Worm (Caenorhabditis elegans) whole organism, L1 larva: ENCODE data around the gene F54F2.7.

Source experiments
- C04F5.9 ChIP-seq: sonication (generic microtip); optimal IDR thresholded peaks from 2 replicates; lab custom pipeline; 2016; ENCODE audit warnings: missing genetic modification characterization, missing compliant biosample characterization
- F16B12.6 ChIP-seq: fragments of 150-350 bp; optimal IDR thresholded peaks from 2 replicates; lab custom pipeline; 2014; ENCODE audit warnings: missing biosample characterization, missing genetic modification characterization
- Y116A8C.19 ChIP-seq: sonication (generic microtip); optimal IDR thresholded peaks from 2 replicates; lab custom pipeline; 2016; ENCODE audit warnings: missing compliant biosample characterization, missing genetic modification characterization, borderline replicate concordance
- aha-1 ChIP-seq: fragments of 150-350 bp; optimal IDR thresholded peaks from 2 replicates; lab custom pipeline; 2014; ENCODE audit warnings: missing biosample characterization, missing genetic modification characterization
- ceh-63 ChIP-seq: fragments of 200-800 bp; sonication (Bioruptor generic); optimal IDR thresholded peaks from 2 replicates; lab custom pipeline; 2018; ENCODE audit warnings: mild to moderate bottlenecking, missing genetic modification characterization, missing compliant biosample characterization
- ceh-8 ChIP-seq: fragments of 200-800 bp; sonication (Bioruptor generic); optimal IDR thresholded peaks from 2 replicates; lab custom pipeline; 2018; ENCODE audit warnings: mild to moderate bottlenecking, missing genetic modification characterization, moderate library complexity, missing compliant biosample characterization
- ceh-82 ChIP-seq, 3 experiments: fragments of 150-350 bp in 1 of 3; sonication (generic microtip) in 2 of 3; optimal IDR thresholded peaks; 2 replicates each; lab custom pipeline; 2014 to 2017; ENCODE audit warnings: missing biosample characterization in 3 of 3, missing genetic modification characterization in 3 of 3
- ceh-90 ChIP-seq: sonication (generic microtip); optimal IDR thresholded peaks from 2 replicates; lab custom pipeline; 2016; ENCODE audit warnings: missing genetic modification characterization, missing compliant biosample characterization
- ces-1 ChIP-seq: fragments of 150-350 bp; optimal IDR thresholded peaks from 2 replicates; lab custom pipeline; 2014; ENCODE audit warnings: missing biosample characterization, missing genetic modification reagents, missing genetic modification characterization
- efl-1 ChIP-seq, 4 experiments: fragments of 150-350 bp; optimal IDR thresholded peaks in 3 of 4; peaks in 1 of 4; 1 replicate in 1 of 4; 2 replicates in 3 of 4; lab custom pipeline; 2014; ENCODE audit warnings: missing biosample characterization in 2 of 4, missing genetic modification characterization in 2 of 4, missing genetic modification reagents in 2 of 4
- efl-3 ChIP-seq: fragments of 200-800 bp; sonication (Bioruptor generic); optimal IDR thresholded peaks from 2 replicates; lab custom pipeline; 2018; ENCODE audit warnings: mild to moderate bottlenecking, missing genetic modification characterization, missing compliant biosample characterization
- egl-27 ChIP-seq, 2 experiments: fragments of 150-350 bp in 1 of 2; sonication (generic microtip); optimal IDR thresholded peaks; 3 replicates each; lab custom pipeline; 2017 to 2018; ENCODE audit warnings: missing biosample characterization in 2 of 2, missing genetic modification characterization in 2 of 2, missing genetic modification reagents in 2 of 2
- elt-2 ChIP-seq: sonication (generic microtip); optimal IDR thresholded peaks from 2 replicates; lab custom pipeline; 2016; ENCODE audit warnings: missing genetic modification characterization, mild to moderate bottlenecking, inconsistent platforms, missing compliant biosample characterization, missing genetic modification reagents
- elt-3 ChIP-seq, 6 experiments: fragments of 150-350 bp in 1 of 6; sonication (generic microtip); optimal IDR thresholded peaks; 2 replicates each; lab custom pipeline; 2017 to 2018; ENCODE audit warnings: missing biosample characterization in 6 of 6, missing genetic modification characterization in 6 of 6, inconsistent platforms in 1 of 6
- ets-5 ChIP-seq: fragments of 200-800 bp; sonication (Bioruptor generic); IDR thresholded peaks from 2 replicates; pipeline ENCODE4 v1.3.6; 2022; ENCODE audit warnings: missing genetic modification characterization, missing compliant biosample characterization
- fkh-10 ChIP-seq: sonication (generic microtip); optimal IDR thresholded peaks from 2 replicates; lab custom pipeline; 2017; ENCODE audit warnings: missing biosample characterization, missing genetic modification reagents, missing genetic modification characterization
- fkh-4 ChIP-seq: sonication (generic microtip); optimal IDR thresholded peaks from 2 replicates; lab custom pipeline; 2016; ENCODE audit warnings: missing compliant biosample characterization, missing genetic modification characterization, borderline replicate concordance
- fos-1 ChIP-seq: fragments of 150-350 bp; optimal IDR thresholded peaks from 2 replicates; lab custom pipeline; 2014; ENCODE audit warnings: missing biosample characterization, missing genetic modification characterization
- hlh-4 ChIP-seq: sonication (generic microtip); optimal IDR thresholded peaks from 2 replicates; lab custom pipeline; 2016; ENCODE audit warnings: mild to moderate bottlenecking, missing genetic modification characterization, missing compliant biosample characterization
- hpl-2 ChIP-seq: fragments of 150-350 bp; optimal IDR thresholded peaks from 2 replicates; lab custom pipeline; 2014; ENCODE audit warnings: missing biosample characterization, missing genetic modification reagents, missing genetic modification characterization
- irx-1 ChIP-seq: sonication (generic microtip); optimal IDR thresholded peaks from 2 replicates; lab custom pipeline; 2016; ENCODE audit warnings: missing genetic modification characterization, missing compliant biosample characterization
- jun-1 ChIP-seq: fragments of 150-350 bp; optimal IDR thresholded peaks from 2 replicates; lab custom pipeline; 2014; ENCODE audit warnings: missing biosample characterization, missing genetic modification reagents, missing genetic modification characterization
- lin-13 ChIP-seq: fragments of 150-350 bp; optimal IDR thresholded peaks from 2 replicates; lab custom pipeline; 2014; ENCODE audit warnings: missing biosample characterization, missing genetic modification reagents, missing genetic modification characterization
- lin-15B ChIP-seq: fragments of 150-350 bp; sonication (generic microtip); optimal IDR thresholded peaks from 3 replicates; lab custom pipeline; 2014; ENCODE audit warnings: missing biosample characterization, missing genetic modification characterization
- lin-35 ChIP-seq, 2 experiments: fragments of 150-350 bp; optimal IDR thresholded peaks; 2 replicates each; lab custom pipeline; 2014; ENCODE audit warnings: missing biosample characterization in 2 of 2, missing genetic modification characterization in 2 of 2, missing genetic modification reagents in 2 of 2
- lin-39 ChIP-seq: fragments of 150-350 bp; optimal IDR thresholded peaks from 2 replicates; lab custom pipeline; 2014; ENCODE audit warnings: missing biosample characterization, missing genetic modification reagents, missing genetic modification characterization
- lir-3 ChIP-seq: sonication (generic microtip); optimal IDR thresholded peaks from 2 replicates; lab custom pipeline; 2016; ENCODE audit warnings: mild to moderate bottlenecking, missing genetic modification characterization, moderate library complexity, missing compliant biosample characterization; ENCODE audit not compliant: poor library complexity
- mab-9 ChIP-seq: fragments of 200-800 bp; sonication (Bioruptor generic); IDR thresholded peaks from 2 replicates; pipeline ENCODE4 v1.3.6; 2022; ENCODE audit warnings: missing genetic modification reagents, missing genetic modification characterization, missing compliant biosample characterization
- mdl-1 ChIP-seq, 2 experiments: fragments of 150-350 bp; optimal IDR thresholded peaks; 2 replicates each; lab custom pipeline; 2014 to 2017; ENCODE audit warnings: missing biosample characterization in 2 of 2, missing genetic modification characterization in 2 of 2, inconsistent platforms in 1 of 2
- mef-2 ChIP-seq: fragments of 150-350 bp; optimal IDR thresholded peaks from 2 replicates; lab custom pipeline; 2014; ENCODE audit warnings: missing biosample characterization, missing genetic modification characterization
- nhr-20 ChIP-seq: sonication (generic microtip); optimal IDR thresholded peaks from 2 replicates; lab custom pipeline; 2016; ENCODE audit warnings: mild to moderate bottlenecking, missing genetic modification characterization, missing compliant biosample characterization
- nhr-28 ChIP-seq: fragments of 150-350 bp; optimal IDR thresholded peaks from 2 replicates; lab custom pipeline; 2014; ENCODE audit warnings: missing biosample characterization, missing genetic modification characterization
- nhr-71 ChIP-seq: sonication (generic microtip); optimal IDR thresholded peaks from 2 replicates; lab custom pipeline; 2016; ENCODE audit warnings: mild to moderate bottlenecking, missing genetic modification characterization, moderate library complexity, missing compliant biosample characterization
- nhr-77 ChIP-seq: fragments of 150-350 bp; optimal IDR thresholded peaks from 2 replicates; lab custom pipeline; 2014; ENCODE audit warnings: missing biosample characterization, missing genetic modification characterization
- nhr-85 ChIP-seq: sonication (generic microtip); peaks from one replicate; lab custom pipeline; 2016; ENCODE audit warnings: missing genetic modification characterization, inconsistent platforms, missing compliant biosample characterization
- pag-3 ChIP-seq: sonication (generic microtip); optimal IDR thresholded peaks from 2 replicates; lab custom pipeline; 2017; ENCODE audit warnings: missing genetic modification characterization, mild to moderate bottlenecking, missing compliant biosample characterization, antibody characterized with exemption, borderline replicate concordance; ENCODE audit not compliant: insufficient read depth
- pax-3 ChIP-seq: fragments of 200-800 bp; sonication (Bioruptor generic); optimal IDR thresholded peaks from 2 replicates; lab custom pipeline; 2018; ENCODE audit warnings: mild to moderate bottlenecking, missing genetic modification characterization, moderate library complexity, missing compliant biosample characterization
- pqm-1 ChIP-seq: sonication (generic microtip); optimal IDR thresholded peaks from 3 replicates; lab custom pipeline; 2017; ENCODE audit warnings: missing biosample characterization, missing genetic modification characterization
- rnt-1 ChIP-seq: sonication (generic microtip); optimal IDR thresholded peaks from 2 replicates; lab custom pipeline; 2016; ENCODE audit warnings: mild to moderate bottlenecking, missing genetic modification characterization, moderate library complexity, missing compliant biosample characterization
- snu-23 ChIP-seq: sonication (generic microtip); optimal IDR thresholded peaks from 2 replicates; lab custom pipeline; 2016; ENCODE audit warnings: missing genetic modification characterization, missing compliant biosample characterization
- sptf-1 ChIP-seq: fragments of 150-350 bp; optimal IDR thresholded peaks from 2 replicates; lab custom pipeline; 2014; ENCODE audit warnings: missing biosample characterization, missing genetic modification characterization
- sup-37 ChIP-seq: fragments of 200-800 bp; sonication (Bioruptor generic); optimal IDR thresholded peaks from 2 replicates; lab custom pipeline; 2018; ENCODE audit warnings: mild to moderate bottlenecking, missing genetic modification characterization, missing compliant biosample characterization
- swsn-7 ChIP-seq: sonication (generic microtip); optimal IDR thresholded peaks from 2 replicates; lab custom pipeline; 2016; ENCODE audit warnings: missing genetic modification characterization, missing compliant biosample characterization
- tlp-1 ChIP-seq: fragments of 150-350 bp; optimal IDR thresholded peaks from 2 replicates; lab custom pipeline; 2014; ENCODE audit warnings: missing biosample characterization, missing genetic modification characterization
- unc-98 ChIP-seq: fragments of 200-800 bp; sonication (Bioruptor generic); IDR thresholded peaks from 2 replicates; pipeline ENCODE4 v1.3.6; 2022; ENCODE audit warnings: missing genetic modification characterization, missing compliant biosample characterization
- xbp-1 ChIP-seq: sonication (generic microtip); optimal IDR thresholded peaks from 2 replicates; lab custom pipeline; 2016; ENCODE audit warnings: missing genetic modification characterization, missing compliant biosample characterization
- zag-1 ChIP-seq: fragments of 150-350 bp; optimal IDR thresholded peaks from 2 replicates; lab custom pipeline; 2014; ENCODE audit warnings: missing biosample characterization, missing genetic modification characterization
- zip-4 ChIP-seq: fragments of 200-800 bp; sonication (Bioruptor generic); optimal IDR thresholded peaks from 2 replicates; lab custom pipeline; 2018; ENCODE audit warnings: mild to moderate bottlenecking, missing genetic modification characterization, moderate library complexity, missing compliant biosample characterization
- ztf-4 ChIP-seq: fragments of 150-350 bp; optimal IDR thresholded peaks from 2 replicates; lab custom pipeline; 2014; ENCODE audit warnings: missing biosample characterization, missing genetic modification characterization

The F54F2.7 gene

DNA sequence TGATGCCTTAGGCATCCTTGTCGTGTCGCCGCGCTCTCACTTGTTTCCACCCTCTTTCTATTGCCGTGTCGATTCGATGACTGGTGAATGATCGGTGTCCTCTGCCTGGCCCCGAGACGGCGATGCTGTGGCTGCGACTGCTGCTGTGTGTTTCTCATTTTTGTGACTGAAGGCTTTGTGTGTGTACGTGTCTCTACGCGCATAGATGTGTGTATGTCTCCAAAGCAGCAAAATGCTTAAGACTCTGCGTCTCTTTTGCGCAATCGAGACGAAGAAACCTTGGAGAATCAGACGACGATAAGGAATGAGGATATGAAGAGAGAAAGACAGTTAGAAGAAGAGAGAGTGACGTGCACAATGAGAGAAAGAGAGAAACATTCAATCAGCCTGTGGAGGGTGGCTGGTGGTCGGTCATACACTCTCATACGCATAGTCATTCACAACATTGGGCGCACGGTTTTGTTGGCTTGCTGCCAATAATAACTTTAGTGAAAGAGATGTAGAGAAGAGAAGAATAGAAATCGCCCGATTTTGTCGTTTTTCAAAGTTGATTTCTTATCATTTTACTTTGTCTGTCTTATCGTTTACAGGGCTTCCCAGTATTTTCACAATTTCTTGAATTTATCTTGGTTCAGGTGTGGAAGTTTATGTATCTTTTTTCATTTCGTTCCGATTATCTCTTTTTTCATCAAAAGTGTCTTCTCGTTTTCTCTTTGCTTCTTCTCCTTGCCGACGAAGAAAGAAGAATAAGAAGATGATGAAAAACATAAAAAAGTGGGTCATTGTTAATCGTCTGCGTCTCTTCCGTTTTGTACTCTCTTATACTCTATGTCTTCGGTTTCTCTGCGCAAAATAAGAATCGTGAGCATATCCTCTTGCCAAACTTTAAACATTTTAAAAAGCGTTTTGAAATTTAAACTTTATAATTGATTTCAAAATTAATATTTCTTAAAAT, 5.0 kb downstream of the F54F2.7 start (continued):
- peak; percentile 72 to 91 for TF ChIP-seq lin-35 (GFP tag; optimal IDR thresholded peaks at IDR 0.05; lab: Kevin White, UChicago)
- TF ChIP-seq sptf-1 (tag; lab: Kevin White, UChicago): no peak
- TF ChIP-seq fos-1: peak; percentile 95
- TF ChIP-seq Y116A8C.19: no peak
- peak; percentile 87 for TF ChIP-seq sup-37 (GFP tag; lab: Kevin White, UChicago)
- TF ChIP-seq irx-1: peak; percentile 94
- TF ChIP-seq fkh-10: peak; percentile 93
- peak; percentile 90 for TF ChIP-seq elt-2
- TF ChIP-seq mab-9 (GFP tag; lab: Robert Waterston, UW): peak; percentile 51
- TF ChIP-seq ces-1: no peak
- peak in 4 of 6 experiments; percentile 36 to 91 (median 60) for TF ChIP-seq elt-3 (tag; optimal IDR thresholded peaks at IDR 0.05; lab: Kevin White, UChicago)
- TF ChIP-seq snu-23 (GFP tag; lab: Kevin White, UChicago): peak; percentile 96
- TF ChIP-seq aha-1 (tag; lab: Kevin White, UChicago): peak; percentile 92
- peak; percentile 95 to 96 for TF ChIP-seq egl-27 (tag; optimal IDR thresholded peaks at IDR 0.05; lab: Kevin White, UChicago)
- TF ChIP-seq zip-4 (GFP tag; lab: Kevin White, UChicago): peak; percentile 71
- TF ChIP-seq mdl-1 (tag; optimal IDR thresholded peaks at IDR 0.05; lab: Kevin White, UChicago): peak; percentile 73 to 96
- peak; percentile 100 for TF ChIP-seq nhr-85 (tag; lab: Kevin White, UChicago)
- peak; percentile 90 to 97 for TF ChIP-seq efl-1 (optimal IDR thresholded peaks at IDR 0.05; lab: Kevin White, UChicago)
- TF ChIP-seq efl-1 (GFP tag; optimal IDR thresholded peaks at IDR 0.05 in 1 of 2; lab: Kevin White, UChicago): peak; percentile 70 to 97
- peak; percentile 96 for TF ChIP-seq ztf-4 (tag; lab: Kevin White, UChicago)
- TF ChIP-seq unc-98: peak; percentile 53; the same call in 1 of the 2 replicates
- TF ChIP-seq lin-13 (GFP tag; lab: Kevin White, UChicago): peak; percentile 95
- TF ChIP-seq pag-3: no peak
- TF ChIP-seq lin-39 (tag; lab: Kevin White, UChicago): peak; percentile 92
- TF ChIP-seq efl-3 (GFP tag; lab: Kevin White, UChicago): peak; percentile 23
- TF ChIP-seq swsn-7 (tag; lab: Kevin White, UChicago): peak; percentile 96
- peak; percentile 98 for TF ChIP-seq nhr-20 (tag; lab: Kevin White, UChicago)
- TF ChIP-seq ceh-82 (tag; optimal IDR thresholded peaks at IDR 0.05; lab: Kevin White, UChicago): peak; percentile 69 to 96 (median 96)
- TF ChIP-seq hpl-2 (GFP tag; lab: Kevin White, UChicago): peak; percentile 92
- TF ChIP-seq ets-5 (GFP tag; lab: Robert Waterston, UW): no peak
- TF ChIP-seq ceh-90: no peak
- peak; percentile 9 for TF ChIP-seq lin-15B (tag; lab: Kevin White, UChicago)
- peak; percentile 94 for TF ChIP-seq mef-2
- TF ChIP-seq pax-3 (tag; lab: Kevin White, UChicago): peak; percentile 83
- peak; percentile 76 for TF ChIP-seq nhr-28
- TF ChIP-seq jun-1 (tag; lab: Kevin White, UChicago): peak; percentile 97
- peak; percentile 99 for TF ChIP-seq nhr-71 (tag; lab: Kevin White, UChicago)
- peak; percentile 65 for TF ChIP-seq C04F5.9 (tag; lab: Kevin White, UChicago)
- peak; percentile 96 for TF ChIP-seq nhr-77
- TF ChIP-seq lir-3 (tag; lab: Kevin White, UChicago): peak; percentile 81
- TF ChIP-seq hlh-4 (tag; lab: Kevin White, UChicago): no peak
- no peak for TF ChIP-seq ceh-8 (GFP tag; lab: Kevin White, UChicago)
- TF ChIP-seq fkh-4: peak; percentile 80
- TF ChIP-seq F16B12.6 (tag; lab: Kevin White, UChicago): peak; percentile 40
- TF ChIP-seq ceh-63 (GFP tag; lab: Kevin White, UChicago): no peak
- peak; percentile 93 for TF ChIP-seq xbp-1 (tag; lab: Kevin White, UChicago)
- TF ChIP-seq tlp-1 (tag; lab: Kevin White, UChicago): no peak
- peak; percentile 91 for TF ChIP-seq rnt-1 (tag; lab: Kevin White, UChicago)
- TF ChIP-seq pqm-1 (tag; lab: Kevin White, UChicago): peak; percentile 24
- peak; percentile 98 for TF ChIP-seq zag-1
